Fruit fly (Drosophila melanogaster): ENCODE results near the gene NSD.

The NSD gene

dm6 chr3R:27946555-27947204, 9.0 kb upstream of the NSD start:
- peak; percentile 5 for TF ChIP-seq lab (GFP tag; optimal IDR thresholded peaks at IDR 0.05)
- TF ChIP-seq Dll (GFP tag; IDR thresholded peaks at IDR 0.05; ENCODE audit: partially characterized antibody): no peak
- TF ChIP-seq CG43689 (GFP tag; IDR thresholded peaks at IDR 0.05): no peak
- TF ChIP-seq chinmo (GFP tag; IDR thresholded peaks at IDR 0.05; ENCODE audit: partially characterized antibody): 0 out of 4 replicates have a peak, but pooled peaks have one; percentile 7
- TF ChIP-seq cwo (GFP tag; optimal IDR thresholded peaks at IDR 0.05): peak; percentile 82
- TF ChIP-seq ara (GFP tag; IDR thresholded peaks at IDR 0.05): 0 out of 2 replicates have a peak, but pooled peaks have one; percentile 38
- TF ChIP-seq CG7987 (GFP tag; optimal IDR thresholded peaks at IDR 0.05): peak; percentile 22
- TF ChIP-seq CG10543 (GFP tag; optimal IDR thresholded peaks at IDR 0.05): peak; percentile 51
- TF ChIP-seq CG3407 (GFP tag; optimal IDR thresholded peaks at IDR 0.05): no peak
- peak; percentile 77 for TF ChIP-seq CG33557 (GFP tag; optimal IDR thresholded peaks at IDR 0.05)
- peak; percentile 1 for TF ChIP-seq CG12219 (GFP tag; optimal IDR thresholded peaks at IDR 0.05)
- 0 out of 2 replicates have a peak, but pooled peaks have one; percentile 11 for TF ChIP-seq HLH3B (GFP tag; IDR thresholded peaks at IDR 0.05)
- no peak for TF ChIP-seq CG3995 (GFP tag; optimal IDR thresholded peaks at IDR 0.05)
- peak; percentile 62 for TF ChIP-seq onecut (GFP tag; IDR thresholded peaks at IDR 0.05)
- TF ChIP-seq Xrp1 (GFP tag; IDR thresholded peaks at IDR 0.05): peak; percentile 48; the same call in 1 of the 2 replicates
- TF ChIP-seq CG16863 (GFP tag; optimal IDR thresholded peaks at IDR 0.05): peak; percentile 12
- TF ChIP-seq caup (GFP tag; optimal IDR thresholded peaks at IDR 0.05; ENCODE audit: severe bottlenecking): peak; percentile 7
- TF ChIP-seq Chrac-16 (GFP tag; optimal IDR thresholded peaks at IDR 0.05): no peak
- no peak for TF ChIP-seq Oaz (GFP tag; IDR thresholded peaks at IDR 0.05)
- peak; percentile 38 for TF ChIP-seq HHEX (GFP tag; optimal IDR thresholded peaks at IDR 0.05)
- peak; percentile 35 for TF ChIP-seq CG2678 (tag; optimal IDR thresholded peaks at IDR 0.05)
- TF ChIP-seq CG13424 (tag; optimal IDR thresholded peaks at IDR 0.05): peak; percentile 2
- TF ChIP-seq E2f2 (GFP tag; IDR thresholded peaks at IDR 0.05): peak; percentile 11; the same call in 1 of the 2 replicates
- no peak for TF ChIP-seq CG9876 (GFP tag; optimal IDR thresholded peaks at IDR 0.05)
- TF ChIP-seq CG12236 (GFP tag; optimal IDR thresholded peaks at IDR 0.05): no peak
- TF ChIP-seq CG5953 (GFP tag; IDR thresholded peaks at IDR 0.05): no peak
- peak; percentile 73 for TF ChIP-seq Hey (tag; optimal IDR thresholded peaks at IDR 0.05)
- no peak for TF ChIP-seq jigr1 (GFP tag; IDR thresholded peaks at IDR 0.05)
- TF ChIP-seq gem (tag; optimal IDR thresholded peaks at IDR 0.05): peak; percentile 16
- no peak for TF ChIP-seq mld (GFP tag; IDR thresholded peaks at IDR 0.05; ENCODE audit: partially characterized antibody)
- TF ChIP-seq CG11398 (GFP tag; optimal IDR thresholded peaks at IDR 0.05): no peak
- TF ChIP-seq ATbp (GFP tag; optimal IDR thresholded peaks at IDR 0.05): peak; percentile 71
- TF ChIP-seq mirr (GFP tag; optimal IDR thresholded peaks at IDR 0.05): peak; percentile 72
- TF ChIP-seq CG7963 (GFP tag; IDR thresholded peaks at IDR 0.05; ENCODE audit: partially characterized antibody): no peak
- 0 out of 2 replicates have a peak, but pooled peaks have one; percentile 32 for TF ChIP-seq Rfx (GFP tag; IDR thresholded peaks at IDR 0.05)
- no peak for TF ChIP-seq tap (tag; optimal IDR thresholded peaks at IDR 0.05)
- no peak for TF ChIP-seq Dip2 (GFP tag; IDR thresholded peaks at IDR 0.05)
- no peak for TF ChIP-seq CG15011 (GFP tag; optimal IDR thresholded peaks at IDR 0.05)
- peak; percentile 81 for TF ChIP-seq kni (GFP tag; optimal IDR thresholded peaks at IDR 0.05)
- peak; percentile 43 for TF ChIP-seq CG6813 (GFP tag; optimal IDR thresholded peaks at IDR 0.05)
- TF ChIP-seq her (GFP tag; optimal IDR thresholded peaks at IDR 0.05): no peak
- no peak for TF ChIP-seq CG4730 (GFP tag; IDR thresholded peaks at IDR 0.05)
- TF ChIP-seq pfk (GFP tag; optimal IDR thresholded peaks at IDR 0.05): peak; percentile 10
- peak; percentile 30 for TF ChIP-seq CG14710 (tag; optimal IDR thresholded peaks at IDR 0.05)
- TF ChIP-seq tna (GFP tag; IDR thresholded peaks at IDR 0.05; ENCODE audit: partially characterized antibody): no peak
- TF ChIP-seq gsb (GFP tag; IDR thresholded peaks at IDR 0.05): no peak
- TF ChIP-seq bsh (GFP tag; optimal IDR thresholded peaks at IDR 0.05): peak in 1 of 2 experiments; percentile 46
- no peak for TF ChIP-seq nau (GFP tag; optimal IDR thresholded peaks at IDR 0.05)
